Worm (Caenorhabditis elegans): ENCODE data around the gene ugt-33.

DNA sequence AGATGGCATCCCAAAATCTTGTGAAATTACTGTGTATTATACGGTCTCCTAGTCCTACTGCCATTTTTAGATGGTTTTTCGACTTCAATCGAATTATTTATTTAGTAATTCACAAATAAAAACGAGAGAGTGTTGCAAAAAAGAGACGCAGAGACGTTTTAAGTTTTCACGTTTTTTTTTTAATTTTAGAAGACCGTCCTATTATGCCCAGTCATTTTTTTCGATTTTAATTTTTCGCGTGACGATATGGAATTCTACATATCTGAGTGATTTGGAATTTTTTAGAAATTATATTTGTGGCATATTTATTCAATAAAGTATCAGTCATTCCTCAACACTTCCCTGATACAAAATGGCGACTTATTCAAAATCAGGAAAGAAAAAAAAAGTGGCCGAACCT is 3.5 kb downstream of the ugt-33 start, which contains the start of gene C35A5.4:
- no peak for TF ChIP-seq hmbx-1 (tag; optimal IDR thresholded peaks at IDR 0.05)
- TF ChIP-seq ama-1 (optimal IDR thresholded peaks at IDR 0.05) = no peak
- no peak for TF ChIP-seq ceh-36 (tag; optimal IDR thresholded peaks at IDR 0.05)
- no peak for TF ChIP-seq pes-1 (GFP tag; IDR thresholded peaks at IDR 0.05)
- no peak for TF ChIP-seq B0310.2 (tag; optimal IDR thresholded peaks at IDR 0.05)
- TF ChIP-seq scrt-1 (GFP tag; IDR thresholded peaks at IDR 0.05) = no peak
- no peak for TF ChIP-seq flt-1 (GFP tag; IDR thresholded peaks at IDR 0.05)
- no peak for TF ChIP-seq tra-4 (tag; optimal IDR thresholded peaks at IDR 0.05)
- TF ChIP-seq hnd-1 (tag; optimal IDR thresholded peaks at IDR 0.05) = no peak
- TF ChIP-seq ceh-13 (GFP tag; optimal IDR thresholded peaks at IDR 0.05) = no peak
- TF ChIP-seq F13C5.2 (tag; optimal IDR thresholded peaks at IDR 0.05) = no peak
- TF ChIP-seq aly-1 (tag; optimal IDR thresholded peaks at IDR 0.05) = no peak
- no peak for TF ChIP-seq tbx-11 (GFP tag; IDR thresholded peaks at IDR 0.05)
- TF ChIP-seq tbx-37 (GFP tag; conservative IDR thresholded peaks at IDR 0.05) = no peak

All from whole organism, early embryonic.